In the genomic region with DNA sequence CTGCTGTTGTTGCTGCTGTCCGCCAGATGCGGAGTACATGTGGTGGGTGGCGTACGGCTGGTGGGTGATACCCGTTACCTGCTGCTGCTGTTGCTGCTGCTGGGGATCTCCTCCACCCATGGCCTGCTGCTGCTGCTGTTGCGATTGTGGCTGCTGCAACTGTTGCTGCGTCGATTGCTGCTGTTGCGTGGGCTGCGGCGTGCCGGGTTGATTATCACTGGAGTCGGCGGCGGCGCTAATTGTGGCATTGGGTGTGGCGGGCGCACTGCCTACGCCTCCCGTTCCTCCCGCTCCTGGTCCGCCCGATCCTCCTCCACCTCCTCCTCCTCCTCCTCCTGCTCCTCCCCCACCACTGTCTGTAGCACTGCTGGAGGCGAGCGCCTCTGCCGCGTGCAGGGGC, we compare ENCODE assay signal across 2 fruit fly cellular contexts.
TF ChIP-seq lines count a peak whose summit lies in the region.

No protein-coding gene starts in this region.

- TF ChIP-seq CTCF in whole organism, embryonic (GFP tag; optimal IDR thresholded peaks at IDR 0.05; lab: Kevin White, UChicago): no peak

TF ChIP-seq in whole organism, embryonic, 481 proteins besides CTCF, POLR2A, EP300 and RAD21:
- TF ChIP-seq mld (GFP tag; IDR thresholded peaks at IDR 0.05; lab: Robert Waterston, UW; ENCODE audit: partially characterized antibody) (no peak), prd (optimal IDR thresholded peaks at IDR 0.05; lab: Kevin White, UChicago) (no peak), prd (GFP tag; IDR thresholded peaks at IDR 0.05; lab: Robert Waterston, UW) (peak; percentile 5; the same call in 1 of the 3 replicates), Dll (GFP tag; IDR thresholded peaks at IDR 0.05; lab: Robert Waterston, UW; ENCODE audit: partially characterized antibody) (no peak), tna (GFP tag; IDR thresholded peaks at IDR 0.05; lab: Robert Waterston, UW; ENCODE audit: partially characterized antibody) (no peak), CG15601 (tag; optimal IDR thresholded peaks at IDR 0.05; lab: Kevin White, UChicago) (no peak), CG4404 (GFP tag; IDR thresholded peaks at IDR 0.05; lab: Robert Waterston, UW) (no peak), CG18764 (GFP tag; optimal IDR thresholded peaks at IDR 0.05; lab: Kevin White, UChicago) (no peak), salm (tag; optimal IDR thresholded peaks at IDR 0.05; lab: Kevin White, UChicago) (no peak), so (GFP tag; IDR thresholded peaks at IDR 0.05; lab: Robert Waterston, UW) (no peak), CG10431 (GFP tag; optimal IDR thresholded peaks at IDR 0.05; lab: Kevin White, UChicago) (no peak), grn (GFP tag; optimal IDR thresholded peaks at IDR 0.05; lab: Kevin White, UChicago) (no peak), ind (GFP tag; optimal IDR thresholded peaks at IDR 0.05; lab: Kevin White, UChicago) (no peak), hkb (optimal IDR thresholded peaks at IDR 0.05; lab: Kevin White, UChicago) (no peak), hkb (GFP tag; IDR thresholded peaks at IDR 0.05; lab: Robert Waterston, UW) (no peak), CG8478 (optimal IDR thresholded peaks at IDR 0.05; lab: Kevin White, UChicago) (peak; percentile 61), Atf3 (GFP tag; optimal IDR thresholded peaks at IDR 0.05; lab: Kevin White, UChicago) (no peak), pnt (GFP tag; optimal IDR thresholded peaks at IDR 0.05; lab: Kevin White, UChicago) (no peak)

TF ChIP-seq in whole organism, wandering third instar larva, 38 proteins besides CTCF, POLR2A, EP300 and RAD21:
- TF ChIP-seq jim (GFP tag; optimal IDR thresholded peaks at IDR 0.05; lab: Kevin White, UChicago) (no peak), Dfd (GFP tag; optimal IDR thresholded peaks at IDR 0.05; lab: Kevin White, UChicago) (peak; percentile 90)

Comparison
In these comparisons a context has a peak if more than half of its experiments do, and no peak if none do; other contexts are left out.
1. Of the 10 proteins assayed by ChIP-seq in both whole organism, embryonic and whole organism, wandering third instar larva: peak only in whole organism, embryonic: none; only in whole organism, wandering third instar larva: Dfd; in both: none; in neither: 9.